Worm (Caenorhabditis elegans) whole organism, L1 larva: ENCODE data around the gene H42K12.3.
A peak's percentile ranks its signal among the peaks of the same experiment; 100 is the strongest.

ENCODE experiments used
- C04F5.9 ChIP-seq: sonication (generic microtip); optimal IDR thresholded peaks from 2 replicates; lab custom pipeline; 2016; ENCODE audit warnings: missing genetic modification characterization, missing compliant biosample characterization
- C16A3.4 ChIP-seq: fragments of 150-350 bp; optimal IDR thresholded peaks from 2 replicates; lab custom pipeline; 2014; ENCODE audit warnings: missing biosample characterization, missing genetic modification characterization
- aha-1 ChIP-seq: fragments of 150-350 bp; optimal IDR thresholded peaks from 2 replicates; lab custom pipeline; 2014; ENCODE audit warnings: missing biosample characterization, missing genetic modification characterization
- aly-2 ChIP-seq: fragments of 150-350 bp; optimal IDR thresholded peaks from 2 replicates; lab custom pipeline; 2014; ENCODE audit warnings: missing biosample characterization, missing genetic modification characterization
- ama-1 ChIP-seq: fragments of 150-350 bp; optimal IDR thresholded peaks from 2 replicates; lab custom pipeline; 2014
- blmp-1 ChIP-seq: fragments of 150-350 bp; optimal IDR thresholded peaks from 2 replicates; lab custom pipeline; 2014; ENCODE audit warnings: missing biosample characterization, missing genetic modification characterization
- ceh-8 ChIP-seq: fragments of 200-800 bp; sonication (Bioruptor generic); optimal IDR thresholded peaks from 2 replicates; lab custom pipeline; 2018; ENCODE audit warnings: mild to moderate bottlenecking, missing genetic modification characterization, moderate library complexity, missing compliant biosample characterization
- ceh-88 ChIP-seq: fragments of 200-800 bp; sonication (Bioruptor generic); IDR thresholded peaks from 2 replicates; pipeline ENCODE4 v1.3.6; 2022; ENCODE audit warnings: missing genetic modification characterization, missing compliant biosample characterization
- ces-1 ChIP-seq: fragments of 150-350 bp; optimal IDR thresholded peaks from 2 replicates; lab custom pipeline; 2014; ENCODE audit warnings: missing biosample characterization, missing genetic modification reagents, missing genetic modification characterization
- dpl-1 ChIP-seq, 3 experiments: fragments of 150-350 bp in 2 of 3; sonication (generic microtip) in 1 of 3; optimal IDR thresholded peaks; 2 replicates each; lab custom pipeline; 2014 to 2017; ENCODE audit warnings: missing biosample characterization in 3 of 3, missing genetic modification characterization in 3 of 3, missing genetic modification reagents in 3 of 3
- dsc-1 ChIP-seq: sonication (generic microtip); optimal IDR thresholded peaks from 2 replicates; lab custom pipeline; 2016; ENCODE audit warnings: mild to moderate bottlenecking, missing genetic modification characterization, missing compliant biosample characterization
- ets-5 ChIP-seq: fragments of 200-800 bp; sonication (Bioruptor generic); IDR thresholded peaks from 2 replicates; pipeline ENCODE4 v1.3.6; 2022; ENCODE audit warnings: missing genetic modification characterization, missing compliant biosample characterization
- fkh-4 ChIP-seq: sonication (generic microtip); optimal IDR thresholded peaks from 2 replicates; lab custom pipeline; 2016; ENCODE audit warnings: missing compliant biosample characterization, missing genetic modification characterization, borderline replicate concordance
- fkh-8 ChIP-seq: sonication (generic microtip); optimal IDR thresholded peaks from 2 replicates; lab custom pipeline; 2016; ENCODE audit warnings: mild to moderate bottlenecking, missing genetic modification characterization, missing compliant biosample characterization
- hpl-2 ChIP-seq: fragments of 150-350 bp; optimal IDR thresholded peaks from 2 replicates; lab custom pipeline; 2014; ENCODE audit warnings: missing biosample characterization, missing genetic modification reagents, missing genetic modification characterization
- lin-14 ChIP-seq: fragments of 200-800 bp; sonication (Bioruptor generic); optimal IDR thresholded peaks from 2 replicates; lab custom pipeline; 2018; ENCODE audit warnings: mild to moderate bottlenecking, missing genetic modification characterization, moderate library complexity, missing compliant biosample characterization
- lin-15B ChIP-seq: fragments of 150-350 bp; sonication (generic microtip); optimal IDR thresholded peaks from 3 replicates; lab custom pipeline; 2014; ENCODE audit warnings: missing biosample characterization, missing genetic modification characterization
- lin-35 ChIP-seq, 2 experiments: fragments of 150-350 bp; optimal IDR thresholded peaks; 2 replicates each; lab custom pipeline; 2014; ENCODE audit warnings: missing biosample characterization in 2 of 2, missing genetic modification characterization in 2 of 2, missing genetic modification reagents in 2 of 2
- lin-39 ChIP-seq: fragments of 150-350 bp; optimal IDR thresholded peaks from 2 replicates; lab custom pipeline; 2014; ENCODE audit warnings: missing biosample characterization, missing genetic modification reagents, missing genetic modification characterization
- lsy-2 ChIP-seq, 2 experiments: fragments of 150-350 bp; optimal IDR thresholded peaks; 2 replicates each; lab custom pipeline; 2014; ENCODE audit warnings: missing biosample characterization in 2 of 2, missing genetic modification characterization in 2 of 2
- mef-2 ChIP-seq: fragments of 150-350 bp; optimal IDR thresholded peaks from 2 replicates; lab custom pipeline; 2014; ENCODE audit warnings: missing biosample characterization, missing genetic modification characterization
- mep-1 ChIP-seq: fragments of 150-350 bp; optimal IDR thresholded peaks from 2 replicates; lab custom pipeline; 2014; ENCODE audit warnings: missing biosample characterization, missing genetic modification characterization
- nhr-11 ChIP-seq: fragments of 150-350 bp; optimal IDR thresholded peaks from 2 replicates; lab custom pipeline; 2014; ENCODE audit warnings: missing biosample characterization, missing genetic modification characterization
- nhr-19 ChIP-seq: fragments of 200-800 bp; sonication (Bioruptor generic); conservative IDR thresholded peaks from 2 replicates; pipeline ENCODE4 v1.3.6; 2022; ENCODE audit warnings: missing genetic modification characterization, missing compliant biosample characterization
- nhr-237 ChIP-seq: fragments of 150-350 bp; optimal IDR thresholded peaks from 2 replicates; lab custom pipeline; 2014; ENCODE audit warnings: missing biosample characterization, missing genetic modification characterization
- nhr-47 ChIP-seq: sonication (generic microtip); optimal IDR thresholded peaks from 2 replicates; lab custom pipeline; 2016; ENCODE audit warnings: mild to moderate bottlenecking, missing genetic modification characterization, moderate library complexity, missing compliant biosample characterization
- nhr-71 ChIP-seq: sonication (generic microtip); optimal IDR thresholded peaks from 2 replicates; lab custom pipeline; 2016; ENCODE audit warnings: mild to moderate bottlenecking, missing genetic modification characterization, moderate library complexity, missing compliant biosample characterization
- nhr-76 ChIP-seq: sonication (generic microtip); optimal IDR thresholded peaks from 2 replicates; lab custom pipeline; 2017; ENCODE audit warnings: missing biosample characterization, missing genetic modification characterization
- nhr-84 ChIP-seq: sonication (generic microtip); optimal IDR thresholded peaks from 2 replicates; lab custom pipeline; 2017; ENCODE audit warnings: missing biosample characterization, missing genetic modification characterization
- nhr-85 ChIP-seq: sonication (generic microtip); peaks from one replicate; lab custom pipeline; 2016; ENCODE audit warnings: missing genetic modification characterization, inconsistent platforms, missing compliant biosample characterization
- pax-3 ChIP-seq: fragments of 200-800 bp; sonication (Bioruptor generic); optimal IDR thresholded peaks from 2 replicates; lab custom pipeline; 2018; ENCODE audit warnings: mild to moderate bottlenecking, missing genetic modification characterization, moderate library complexity, missing compliant biosample characterization
- pqm-1 ChIP-seq: sonication (generic microtip); optimal IDR thresholded peaks from 3 replicates; lab custom pipeline; 2017; ENCODE audit warnings: missing biosample characterization, missing genetic modification characterization
- sox-4 ChIP-seq: sonication (generic microtip); optimal IDR thresholded peaks from 2 replicates; lab custom pipeline; 2016; ENCODE audit warnings: missing genetic modification characterization, missing compliant biosample characterization
- sptf-1 ChIP-seq: fragments of 150-350 bp; optimal IDR thresholded peaks from 2 replicates; lab custom pipeline; 2014; ENCODE audit warnings: missing biosample characterization, missing genetic modification characterization
- sup-37 ChIP-seq: fragments of 200-800 bp; sonication (Bioruptor generic); optimal IDR thresholded peaks from 2 replicates; lab custom pipeline; 2018; ENCODE audit warnings: mild to moderate bottlenecking, missing genetic modification characterization, missing compliant biosample characterization
- tbx-2 ChIP-seq: sonication (generic microtip); optimal IDR thresholded peaks from 2 replicates; lab custom pipeline; 2016; ENCODE audit warnings: missing genetic modification characterization, missing compliant biosample characterization
- tlp-1 ChIP-seq: fragments of 150-350 bp; optimal IDR thresholded peaks from 2 replicates; lab custom pipeline; 2014; ENCODE audit warnings: missing biosample characterization, missing genetic modification characterization
- unc-30 ChIP-seq: sonication (generic microtip); optimal IDR thresholded peaks from 2 replicates; lab custom pipeline; 2017; ENCODE audit warnings: missing biosample characterization, missing genetic modification characterization
- unc-98 ChIP-seq: fragments of 200-800 bp; sonication (Bioruptor generic); IDR thresholded peaks from 2 replicates; pipeline ENCODE4 v1.3.6; 2022; ENCODE audit warnings: missing genetic modification characterization, missing compliant biosample characterization
- vab-15 ChIP-seq: sonication (generic microtip); optimal IDR thresholded peaks from 2 replicates; lab custom pipeline; 2017; ENCODE audit warnings: missing genotype, mild to moderate bottlenecking, missing genetic modification characterization, missing compliant biosample characterization
- xbp-1 ChIP-seq: sonication (generic microtip); optimal IDR thresholded peaks from 2 replicates; lab custom pipeline; 2016; ENCODE audit warnings: missing genetic modification characterization, missing compliant biosample characterization
- zag-1 ChIP-seq: fragments of 150-350 bp; optimal IDR thresholded peaks from 2 replicates; lab custom pipeline; 2014; ENCODE audit warnings: missing biosample characterization, missing genetic modification characterization
- ztf-4 ChIP-seq: fragments of 150-350 bp; optimal IDR thresholded peaks from 2 replicates; lab custom pipeline; 2014; ENCODE audit warnings: missing biosample characterization, missing genetic modification characterization

H42K12.3 gene

ce11 chrX:1311084-1311483 is at the start of gene H42K12.3:
Gene H42K12.3, plus strand, starts transcription at chrX:1311391.
- TF ChIP-seq blmp-1 (tag; lab: Kevin White, UChicago) (peak; percentile 96), mef-2 (tag; lab: Kevin White, UChicago) (no peak), ets-5 (GFP tag; lab: Robert Waterston, UW) (no peak), hpl-2 (GFP tag; lab: Kevin White, UChicago) (no peak), tlp-1 (no peak), C16A3.4 (tag; lab: Kevin White, UChicago) (no peak)
- TF ChIP-seq, all 84 proteins: peak for 1

ce11 chrX:1265336-1265735 is 45.9 kb upstream of the H42K12.3 start:
- TF ChIP-seq unc-30 (no peak), zag-1 (tag; lab: Kevin White, UChicago) (no peak), nhr-84 (no peak), sox-4 (tag; lab: Kevin White, UChicago) (no peak), ama-1 (lab: Kevin White, UChicago) (no peak), nhr-71 (tag; lab: Kevin White, UChicago) (peak; percentile 36), tbx-2 (peak; percentile 60), nhr-85 (tag; lab: Kevin White, UChicago) (no peak), sptf-1 (tag; lab: Kevin White, UChicago) (no peak), nhr-19 (GFP tag; lab: Robert Waterston, UW) (no peak), mep-1 (no peak), xbp-1 (tag; lab: Kevin White, UChicago) (no peak), C16A3.4 (tag; lab: Kevin White, UChicago) (no peak), fkh-4 (tag; lab: Kevin White, UChicago) (no peak), lin-39 (tag; lab: Kevin White, UChicago) (no peak), lin-15B (tag; lab: Kevin White, UChicago) (no peak), sup-37 (GFP tag; lab: Kevin White, UChicago) (no peak), unc-98 (GFP tag; lab: Robert Waterston, UW) (no peak), ces-1 (peak; percentile 57), ceh-88 (GFP tag; lab: Robert Waterston, UW) (no peak), vab-15 (tag; lab: Kevin White, UChicago) (no peak), pqm-1 (no peak), lin-14 (GFP tag; lab: Kevin White, UChicago) (peak; percentile 90), aha-1 (no peak), nhr-47 (tag; lab: Kevin White, UChicago) (peak; percentile 35), tlp-1 (no peak), aly-2 (tag; lab: Kevin White, UChicago) (no peak), C04F5.9 (tag; lab: Kevin White, UChicago) (no peak), nhr-11 (tag; lab: Kevin White, UChicago) (no peak), ztf-4 (tag; lab: Kevin White, UChicago) (no peak), lin-35 (GFP tag; optimal IDR thresholded peaks at IDR 0.05; lab: Kevin White, UChicago) (no peak), lsy-2 (tag; optimal IDR thresholded peaks at IDR 0.05; lab: Kevin White, UChicago) (no peak), nhr-237 (tag; lab: Kevin White, UChicago) (no peak), nhr-76 (no peak), pax-3 (tag; lab: Kevin White, UChicago) (no peak), ceh-8 (GFP tag; lab: Kevin White, UChicago) (peak; percentile 9), dpl-1 (GFP tag; optimal IDR thresholded peaks at IDR 0.05; lab: Kevin White, UChicago) (no peak)

DNA sequence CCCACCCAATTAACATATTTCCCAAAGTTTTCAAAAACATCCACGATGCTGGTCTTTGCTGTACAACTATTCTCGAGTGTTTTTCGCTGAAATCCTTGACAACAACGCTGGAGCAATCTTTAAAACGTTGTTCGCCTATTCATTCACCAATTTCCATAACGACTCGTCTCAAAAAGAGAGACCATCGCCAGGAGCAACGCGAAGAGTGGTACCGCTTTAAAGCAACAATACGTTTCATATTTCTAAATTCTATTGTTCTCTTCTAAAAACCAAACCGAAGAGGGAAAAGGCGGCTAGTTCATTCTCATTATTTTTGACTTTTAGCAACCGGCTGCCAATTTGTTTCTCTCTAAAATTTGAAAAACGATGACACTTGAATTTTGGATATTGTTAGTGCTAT is 40.6 kb upstream of the H42K12.3 start, which contains the start of gene C25G6.1:
C25G6.1 (plus strand) TSS at position 301 of the 400 bp plus-strand sequence.
- TF ChIP-seq fkh-8 (tag; lab: Kevin White, UChicago) (no peak), aha-1 (no peak), hpl-2 (GFP tag; lab: Kevin White, UChicago) (no peak), dsc-1 (no peak)
